Fruit fly (Drosophila melanogaster): ENCODE measurements around the gene CG13308.

DNA sequence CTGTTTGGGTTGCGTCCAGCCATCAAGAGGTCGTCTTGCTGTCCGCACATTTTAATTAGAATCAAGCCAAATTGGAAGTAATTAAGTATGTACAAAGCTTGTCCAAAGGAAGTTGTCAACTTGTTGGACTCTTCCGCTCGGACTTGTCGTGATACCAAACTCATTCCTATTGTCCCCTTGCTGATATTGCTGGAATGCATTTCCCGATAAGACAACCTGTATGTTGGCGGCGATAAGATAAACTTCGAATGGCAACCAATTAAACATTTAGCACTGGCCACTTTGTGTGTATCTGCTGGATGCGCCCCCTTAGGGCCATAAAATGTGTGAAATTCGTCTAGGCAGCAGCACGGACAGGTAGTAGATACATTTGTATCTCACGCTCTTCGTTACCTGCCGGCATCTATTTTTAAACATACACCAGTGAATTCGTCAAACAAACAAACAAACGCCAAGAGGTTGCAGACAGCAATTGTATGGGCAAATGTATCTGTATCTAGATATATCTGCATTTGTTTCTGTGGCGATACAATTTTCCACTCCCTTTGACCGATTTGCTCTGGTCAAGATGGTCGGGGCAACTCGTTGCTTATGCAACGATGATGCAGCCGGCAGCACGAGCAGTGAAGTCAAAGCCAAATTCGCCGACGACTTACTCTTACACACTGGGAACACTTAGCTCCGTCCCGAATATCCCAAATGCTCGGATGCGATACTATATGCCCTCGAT is 24.6 kb downstream of the CG13308 start:
- TF ChIP-seq brk (GFP tag; optimal IDR thresholded peaks at IDR 0.05) (no peak), Mio (GFP tag; optimal IDR thresholded peaks at IDR 0.05) (no peak), Hr78 (GFP tag; optimal IDR thresholded peaks at IDR 0.05) (no peak), Myc (optimal IDR thresholded peaks at IDR 0.05) (no peak), GATAd (GFP tag; optimal IDR thresholded peaks at IDR 0.05) (no peak), fru (GFP tag; optimal IDR thresholded peaks at IDR 0.05) (no peak), foxo (GFP tag; optimal IDR thresholded peaks at IDR 0.05) (no peak), pan (optimal IDR thresholded peaks at IDR 0.05) (no peak), dsf (GFP tag; optimal IDR thresholded peaks at IDR 0.05; ENCODE audit: borderline replicate concordance) (no peak), Rel (GFP tag; optimal IDR thresholded peaks at IDR 0.05) (no peak), Rel (tag; optimal IDR thresholded peaks at IDR 0.05) (no peak)

Data from whole organism, wandering third instar larva.